Worm (Caenorhabditis elegans) whole organism, midembryonic: Measurements from ENCODE around the gene Y49E10.21.

Source experiments
- T22C8.4 ChIP-seq: fragments of 200-800 bp; sonication (Bioruptor generic); IDR thresholded peaks from 2 replicates; pipeline ENCODE4 v1.3.6; 2022; ENCODE audit warnings: missing genetic modification characterization, missing compliant biosample characterization
- klf-2 ChIP-seq: fragments of 200-800 bp; sonication (Bioruptor generic); conservative IDR thresholded peaks from 2 replicates; pipeline ENCODE4 v1.3.6; 2022; ENCODE audit warnings: missing genetic modification reagents, missing genetic modification characterization, missing compliant biosample characterization
- ref-1 ChIP-seq: fragments of 200-800 bp; sonication (Bioruptor generic); conservative IDR thresholded peaks from 2 replicates; pipeline ENCODE4 v1.3.6; 2022; ENCODE audit warnings: missing genetic modification reagents, missing genetic modification characterization, missing compliant biosample characterization

DNA sequence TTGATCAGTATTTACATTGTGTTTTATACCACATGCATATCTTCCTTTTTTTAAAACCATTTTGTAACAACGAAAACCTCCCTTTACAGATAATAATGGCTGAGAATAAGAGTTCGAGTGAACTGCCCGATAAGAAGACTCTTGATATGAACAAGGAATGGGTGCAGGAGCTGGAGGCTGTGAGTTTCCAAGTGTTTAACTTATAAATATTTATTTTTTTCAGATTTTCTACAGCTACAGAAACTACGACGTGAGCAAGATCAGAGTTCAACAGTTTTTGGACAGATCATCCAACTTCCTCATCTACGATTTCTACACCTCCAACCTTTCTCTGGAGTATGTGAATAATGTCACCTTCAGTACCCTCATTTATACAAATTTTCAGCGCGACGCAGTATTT is 39.1 kb downstream of the Y49E10.21 start, which contains the start of gene herd-1:
- no peak for TF ChIP-seq ref-1
- no peak for TF ChIP-seq T22C8.4 (GFP tag; lab: Robert Waterston, UW)
- TF ChIP-seq klf-2 (GFP tag; lab: Robert Waterston, UW), result no peak
